Worm (Caenorhabditis elegans): ENCODE measurements around the gene C08E8.2.

DNA sequence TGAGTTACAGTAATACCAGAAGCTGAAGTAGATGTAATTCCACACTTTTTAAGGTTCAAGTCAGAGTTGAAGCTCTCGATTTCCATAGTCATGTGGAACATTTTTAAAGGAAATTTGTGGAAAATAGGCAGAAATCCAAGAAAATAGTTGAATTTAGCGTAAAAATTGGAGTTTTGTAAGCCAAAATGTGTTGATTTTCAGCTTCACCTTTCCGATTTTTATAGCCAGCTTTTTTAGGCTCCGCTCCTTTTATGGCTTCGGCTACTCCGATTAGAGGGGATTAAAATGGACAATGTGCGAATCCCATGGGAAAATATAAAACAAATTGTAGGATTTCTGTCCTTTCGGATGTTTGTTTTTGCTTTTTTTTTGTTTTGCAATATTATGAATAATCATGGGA is 12.7 kb upstream of the C08E8.2 start, which contains the start of gene C08E8.6:
- no peak for TF ChIP-seq him-1 (tag; optimal IDR thresholded peaks at IDR 0.05)
- no peak for TF ChIP-seq W03F9.2 (tag; optimal IDR thresholded peaks at IDR 0.05)
- TF ChIP-seq dao-5 (tag; optimal IDR thresholded peaks at IDR 0.05): no peak

Data from whole organism, L4/young adult.